Worm (Caenorhabditis elegans) whole organism, young adult: ENCODE data around the gene C52E4.12.

Experiments
- F10E7.11 ChIP-seq: sonication (generic microtip); optimal IDR thresholded peaks from 2 replicates; lab custom pipeline; 2017; ENCODE audit warnings: mild to moderate bottlenecking, missing genetic modification characterization, moderate library complexity, missing compliant biosample characterization
- F33H1.4 ChIP-seq: fragments of 200-800 bp; sonication (Bioruptor generic); IDR thresholded peaks from 2 replicates; pipeline ENCODE4 v1.3.6; 2022; ENCODE audit warnings: missing genetic modification reagents, missing genetic modification characterization, missing compliant biosample characterization
- K11D2.4 ChIP-seq: fragments of 200-800 bp; sonication (Bioruptor generic); IDR thresholded peaks from 2 replicates; pipeline ENCODE4 v1.3.6; 2022; ENCODE audit warnings: missing genetic modification reagents, missing genetic modification characterization, missing compliant biosample characterization
- Y53G8AR.9 ChIP-seq: fragments of 200-800 bp; sonication (Bioruptor generic); conservative IDR thresholded peaks from 2 replicates; pipeline ENCODE4 v1.3.6; 2022; ENCODE audit warnings: missing genetic modification reagents, missing genetic modification characterization, missing compliant biosample characterization
- Y56A3A.18 ChIP-seq: fragments of 200-800 bp; sonication (Bioruptor generic); IDR thresholded peaks from 2 replicates; pipeline ENCODE4 v1.3.6; 2022; ENCODE audit warnings: missing genetic modification reagents, missing genetic modification characterization, missing compliant biosample characterization
- ama-1 ChIP-seq, 3 experiments: fragments of 150-350 bp in 1 of 3; sonication (generic microtip) in 2 of 3; optimal IDR thresholded peaks; 2 replicates each; lab custom pipeline; 2014 to 2018; ENCODE audit warnings: missing biosample characterization in 2 of 3, missing genetic modification characterization in 2 of 3, missing genetic modification reagents in 2 of 3
- aptf-3 ChIP-seq: fragments of 200-800 bp; sonication (Bioruptor generic); IDR thresholded peaks from 2 replicates; pipeline ENCODE4 v1.3.6; 2022; ENCODE audit warnings: missing genetic modification characterization, missing compliant biosample characterization
- athp-1 ChIP-seq: sonication (generic microtip); optimal IDR thresholded peaks from 2 replicates; lab custom pipeline; 2017; ENCODE audit warnings: mild to moderate bottlenecking, missing genetic modification characterization, missing compliant biosample characterization
- bed-1 ChIP-seq: fragments of 200-800 bp; sonication (Bioruptor generic); IDR thresholded peaks from 2 replicates; pipeline ENCODE4 v1.3.6; 2022; ENCODE audit warnings: missing genetic modification reagents, missing genetic modification characterization, missing compliant biosample characterization
- cebp-2 ChIP-seq: fragments of 200-800 bp; sonication (Bioruptor generic); IDR thresholded peaks from 2 replicates; pipeline ENCODE4 v1.3.6; 2022; ENCODE audit warnings: missing genetic modification characterization, missing compliant biosample characterization
- ceh-27 ChIP-seq: fragments of 200-800 bp; sonication (Bioruptor generic); optimal IDR thresholded peaks from 2 replicates; lab custom pipeline; 2018; ENCODE audit warnings: mild to moderate bottlenecking, missing genetic modification characterization, moderate library complexity, missing compliant biosample characterization
- ceh-91 ChIP-seq: fragments of 200-800 bp; sonication (Bioruptor generic); IDR thresholded peaks from 2 replicates; pipeline ENCODE4 v1.3.6; 2022; ENCODE audit warnings: missing genetic modification reagents, missing genetic modification characterization, missing compliant biosample characterization
- dox-1 ChIP-seq: fragments of 200-800 bp; sonication (Bioruptor generic); IDR thresholded peaks from 2 replicates; pipeline ENCODE4 v1.3.6; 2022; ENCODE audit warnings: missing genetic modification reagents, missing genetic modification characterization, missing compliant biosample characterization
- dpl-1 ChIP-seq: fragments of 150-350 bp; optimal IDR thresholded peaks from 2 replicates; lab custom pipeline; 2014; ENCODE audit warnings: missing biosample characterization, missing genetic modification reagents, missing genetic modification characterization
- efl-1 ChIP-seq: fragments of 150-350 bp; optimal IDR thresholded peaks from 2 replicates; lab custom pipeline; 2014; ENCODE audit warnings: missing biosample characterization, missing genetic modification reagents, missing genetic modification characterization
- egrh-3 ChIP-seq: fragments of 200-800 bp; sonication (Bioruptor generic); IDR thresholded peaks from 2 replicates; pipeline ENCODE4 v1.3.6; 2022; ENCODE audit warnings: missing genetic modification reagents, missing genetic modification characterization, missing compliant biosample characterization
- lag-1 ChIP-seq: fragments of 200-800 bp; sonication (Bioruptor generic); IDR thresholded peaks from 2 replicates; pipeline ENCODE4 v1.3.6; 2022; ENCODE audit warnings: missing genetic modification reagents, missing genetic modification characterization, missing compliant biosample characterization
- let-526 ChIP-seq: fragments of 200-800 bp; sonication (Bioruptor generic); IDR thresholded peaks from 2 replicates; pipeline ENCODE4 v1.3.6; 2022; ENCODE audit warnings: missing genetic modification reagents, missing genetic modification characterization, missing compliant biosample characterization
- lin-26 ChIP-seq: fragments of 200-800 bp; sonication (Bioruptor generic); IDR thresholded peaks from 2 replicates; pipeline ENCODE4 v1.3.6; 2022; ENCODE audit warnings: missing genetic modification reagents, missing genetic modification characterization, missing compliant biosample characterization
- lin-40 ChIP-seq: sonication (generic microtip); optimal IDR thresholded peaks from 2 replicates; lab custom pipeline; 2016; ENCODE audit warnings: missing genetic modification characterization, mild to moderate bottlenecking, missing compliant biosample characterization, missing genotype, missing genetic modification reagents
- lin-54 ChIP-seq: fragments of 200-800 bp; sonication (Bioruptor generic); optimal IDR thresholded peaks from 2 replicates; lab custom pipeline; 2018; ENCODE audit warnings: mild to moderate bottlenecking, missing genetic modification characterization, missing compliant biosample characterization
- lsl-1 ChIP-seq: fragments of 200-800 bp; sonication (Bioruptor generic); optimal IDR thresholded peaks from 2 replicates; lab custom pipeline; 2018; ENCODE audit warnings: mild to moderate bottlenecking, missing genetic modification characterization, moderate library complexity, missing compliant biosample characterization
- madf-10 ChIP-seq: sonication (generic microtip); optimal IDR thresholded peaks from 2 replicates; lab custom pipeline; 2016; ENCODE audit warnings: mild to moderate bottlenecking, missing genetic modification characterization, missing compliant biosample characterization
- mcd-1 ChIP-seq: fragments of 200-800 bp; sonication (Bioruptor generic); IDR thresholded peaks from 2 replicates; pipeline ENCODE4 v1.3.6; 2022; ENCODE audit warnings: missing genetic modification reagents, missing genetic modification characterization, missing compliant biosample characterization
- mes-4 ChIP-seq: sonication (generic microtip); optimal IDR thresholded peaks from 2 replicates; lab custom pipeline; 2016; ENCODE audit warnings: missing genotype, missing genetic modification characterization, missing compliant biosample characterization
- mxl-1 ChIP-seq: sonication (generic microtip); optimal IDR thresholded peaks from 2 replicates; lab custom pipeline; 2016; ENCODE audit warnings: missing genetic modification characterization, missing compliant biosample characterization
- nfya-1 ChIP-seq: sonication (generic microtip); optimal IDR thresholded peaks from 2 replicates; lab custom pipeline; 2017; ENCODE audit warnings: antibody characterized with exemption, missing compliant biosample characterization, missing genetic modification characterization, borderline replicate concordance; ENCODE audit not compliant: insufficient read depth
- nfyb-1 ChIP-seq: fragments of 200-800 bp; sonication (Bioruptor generic); IDR thresholded peaks from 2 replicates; pipeline ENCODE4 v1.3.6; 2022; ENCODE audit warnings: missing genetic modification reagents, missing genetic modification characterization, missing compliant biosample characterization
- nhr-80 ChIP-seq: sonication (generic microtip); optimal IDR thresholded peaks from 2 replicates; lab custom pipeline; 2016; ENCODE audit warnings: missing genetic modification characterization, missing compliant biosample characterization
- pbrm-1 ChIP-seq: fragments of 200-800 bp; sonication (Bioruptor generic); IDR thresholded peaks from 2 replicates; pipeline ENCODE4 v1.3.6; 2022; ENCODE audit warnings: missing genetic modification reagents, missing genetic modification characterization, missing compliant biosample characterization
- rcor-1 ChIP-seq: fragments of 200-800 bp; sonication (Bioruptor generic); IDR thresholded peaks from 2 replicates; pipeline ENCODE4 v1.3.6; 2022; ENCODE audit warnings: missing genetic modification reagents, missing genetic modification characterization, missing compliant biosample characterization
- repo-1 ChIP-seq: sonication (generic microtip); optimal IDR thresholded peaks from 2 replicates; lab custom pipeline; 2017; ENCODE audit warnings: mild to moderate bottlenecking, missing genetic modification characterization, missing compliant biosample characterization
- rpc-1 ChIP-seq, 2 experiments: fragments of 150-350 bp in 1 of 2; sonication (generic microtip) in 1 of 2; optimal IDR thresholded peaks; 2 replicates each; lab custom pipeline; 2014 to 2018; ENCODE audit warnings: missing biosample characterization in 1 of 2, missing genetic modification characterization in 1 of 2, missing genetic modification reagents in 1 of 2, missing genotype in 1 of 2
- sdz-38 ChIP-seq: sonication (generic microtip); optimal IDR thresholded peaks from 2 replicates; lab custom pipeline; 2016; ENCODE audit warnings: missing genotype, missing genetic modification characterization, missing compliant biosample characterization
- sea-2 ChIP-seq: fragments of 200-800 bp; sonication (Bioruptor generic); IDR thresholded peaks from 2 replicates; pipeline ENCODE4 v1.3.6; 2022; ENCODE audit warnings: missing genetic modification characterization, missing compliant biosample characterization
- somi-1 ChIP-seq: fragments of 200-800 bp; sonication (Bioruptor generic); optimal IDR thresholded peaks from 2 replicates; lab custom pipeline; 2018; ENCODE audit warnings: mild to moderate bottlenecking, missing genetic modification characterization, missing compliant biosample characterization
- sptf-2 ChIP-seq: fragments of 200-800 bp; sonication (Bioruptor generic); optimal IDR thresholded peaks from 2 replicates; lab custom pipeline; 2018; ENCODE audit warnings: mild to moderate bottlenecking, missing genetic modification characterization, missing compliant biosample characterization
- tbp1 ChIP-seq: fragments of 200-800 bp; sonication (Bioruptor generic); optimal IDR thresholded peaks from 2 replicates; lab custom pipeline; 2018; ENCODE audit warnings: mild to moderate bottlenecking, missing genetic modification characterization, missing compliant biosample characterization
- zfh-2 ChIP-seq: fragments of 200-800 bp; sonication (Bioruptor generic); conservative IDR thresholded peaks from 2 replicates; pipeline ENCODE4 v1.3.6; 2022; ENCODE audit warnings: missing genetic modification reagents, missing genetic modification characterization, missing compliant biosample characterization
- ztf-18 ChIP-seq: sonication (generic microtip); optimal IDR thresholded peaks from 2 replicates; lab custom pipeline; 2016; ENCODE audit warnings: missing genotype, mild to moderate bottlenecking, missing genetic modification characterization, missing compliant biosample characterization
- ztf-25 ChIP-seq: fragments of 200-800 bp; sonication (Bioruptor generic); IDR thresholded peaks from 2 replicates; pipeline ENCODE4 v1.3.6; 2022; ENCODE audit warnings: missing genetic modification reagents, missing genetic modification characterization, missing compliant biosample characterization
- ztf-26 ChIP-seq: sonication (generic microtip); optimal IDR thresholded peaks from 2 replicates; lab custom pipeline; 2017; ENCODE audit warnings: missing genetic modification characterization, missing compliant biosample characterization
- ztf-3 ChIP-seq: fragments of 200-800 bp; sonication (Bioruptor generic); optimal IDR thresholded peaks from 2 replicates; lab custom pipeline; 2018; ENCODE audit warnings: mild to moderate bottlenecking, missing genetic modification characterization, missing compliant biosample characterization
- ztf-6 ChIP-seq: fragments of 200-800 bp; sonication (Bioruptor generic); IDR thresholded peaks from 2 replicates; pipeline ENCODE4 v1.3.6; 2022; ENCODE audit warnings: missing genetic modification reagents, missing genetic modification characterization, missing compliant biosample characterization

The C52E4.12 gene

DNA sequence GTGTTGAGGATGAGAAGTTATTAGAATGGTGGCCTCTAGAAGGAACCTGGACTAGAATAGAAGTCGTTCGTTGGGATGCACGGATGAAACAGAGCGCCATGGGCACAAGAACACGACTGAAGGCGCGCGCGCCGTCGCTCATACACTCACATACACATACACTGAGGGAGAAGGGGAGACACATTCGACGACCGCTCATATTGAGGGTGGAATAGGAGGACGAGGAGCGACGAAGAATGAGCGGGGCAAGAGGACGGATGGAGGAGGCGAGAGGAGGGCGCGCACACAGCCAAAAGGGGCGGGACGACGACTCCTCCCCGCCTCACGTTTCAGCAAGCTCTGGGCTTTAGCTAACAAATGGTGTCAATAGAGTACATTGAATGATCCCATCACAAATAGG lies 42.8 kb downstream of the C52E4.12 start:
- TF ChIP-seq let-526 (GFP tag; lab: Robert Waterston, UW) (no peak), egrh-3 (GFP tag; lab: Robert Waterston, UW) (peak; percentile 63; the same call in 1 of the 2 replicates), ztf-3 (GFP tag; lab: Kevin White, UChicago) (no peak), bed-1 (GFP tag; lab: Robert Waterston, UW) (no peak), rpc-1 (optimal IDR thresholded peaks at IDR 0.05; lab: Kevin White, UChicago) (no peak), rpc-1 (tag; optimal IDR thresholded peaks at IDR 0.05; lab: Kevin White, UChicago) (no peak), somi-1 (GFP tag; lab: Kevin White, UChicago) (no peak), ama-1 (optimal IDR thresholded peaks at IDR 0.05; lab: Kevin White, UChicago) (peak; percentile 57), ama-1 (GFP tag; optimal IDR thresholded peaks at IDR 0.05; lab: Kevin White, UChicago) (no peak), sptf-2 (GFP tag; lab: Kevin White, UChicago) (peak; percentile 60), ztf-18 (tag; lab: Kevin White, UChicago) (peak; percentile 20), zfh-2 (peak; percentile 95), mcd-1 (GFP tag; lab: Robert Waterston, UW) (peak; percentile 42), athp-1 (no peak), rcor-1 (0 out of 2 replicates have a peak, but pooled peaks have one; percentile 25)

DNA sequence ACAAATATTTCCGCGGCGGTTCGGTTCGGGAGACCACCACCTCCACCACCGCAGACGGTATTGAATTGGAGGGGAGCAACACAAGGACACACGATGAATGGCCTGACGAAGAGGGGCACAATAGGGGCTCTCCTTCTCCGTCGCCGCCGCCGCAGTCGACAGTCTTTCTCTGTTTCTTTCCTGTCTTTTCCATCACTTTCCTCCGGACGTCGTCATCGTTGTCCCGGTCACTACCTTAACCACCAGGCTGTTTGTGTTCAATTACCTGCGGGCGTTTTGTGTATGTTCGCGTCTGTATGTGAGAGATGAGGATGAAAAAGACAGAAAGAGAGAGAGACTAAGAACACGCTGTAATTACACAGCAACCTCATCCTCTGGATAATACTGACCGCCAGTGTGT lies 43.8 kb downstream of the C52E4.12 start:
- TF ChIP-seq nfyb-1 (GFP tag; lab: Robert Waterston, UW): 0 out of 2 replicates have a peak, but pooled peaks have one; percentile 25
- TF ChIP-seq mcd-1 (GFP tag; lab: Robert Waterston, UW): 0 out of 2 replicates have a peak, but pooled peaks have one; percentile 23
- TF ChIP-seq zfh-2: peak; percentile 84
- 0 out of 2 replicates have a peak, but pooled peaks have one; percentile 40 for TF ChIP-seq cebp-2 (GFP tag; lab: Robert Waterston, UW)
- TF ChIP-seq mes-4: no peak

DNA sequence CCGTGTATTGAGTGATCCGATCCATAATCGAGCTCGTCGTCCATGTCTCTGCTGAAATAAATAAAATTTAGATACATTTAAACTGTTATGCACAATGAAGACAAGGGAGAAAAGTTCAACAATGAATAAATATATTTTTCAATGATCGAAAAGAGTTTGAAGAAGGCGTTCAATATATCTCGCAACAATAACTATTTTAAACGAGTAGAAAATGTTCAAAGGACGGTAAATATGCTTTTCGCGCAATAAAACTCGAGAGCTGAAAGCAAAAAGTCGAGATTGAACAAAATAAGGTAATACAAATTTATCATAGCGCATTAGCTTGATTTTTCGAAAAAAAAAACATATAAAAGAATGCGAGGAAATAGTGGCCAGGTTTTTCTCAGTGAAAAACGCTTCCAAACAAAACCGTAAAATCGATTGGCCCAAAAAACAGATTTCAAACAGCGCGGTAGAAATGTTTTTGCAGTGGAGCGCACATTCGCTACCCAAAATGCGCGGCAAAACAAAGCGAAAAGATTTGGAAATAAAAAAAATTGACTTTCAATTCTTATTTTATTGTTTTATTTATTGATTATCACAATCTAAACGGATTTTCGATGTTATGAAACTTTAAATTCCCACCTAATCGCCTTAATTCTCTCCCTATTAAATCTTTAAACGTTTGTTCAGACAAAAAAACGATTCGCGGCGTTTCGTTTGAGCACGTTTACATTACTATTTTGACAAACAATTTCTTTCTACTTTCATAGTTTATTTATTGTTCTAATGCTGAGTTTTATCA lies 45.1 kb downstream of the C52E4.12 start, which contains the start of the genes kup-1 and F10C2.4:
Gene kup-1, minus strand, starts transcription at position 51 of the 784 bp plus-strand sequence.
Gene F10C2.4, plus strand, starts transcription at position 734 of the 784 bp plus-strand sequence.
- TF ChIP-seq nfya-1 (tag; lab: Kevin White, UChicago) (no peak), tbp1 (GFP tag; lab: Kevin White, UChicago) (no peak), ztf-25 (GFP tag; lab: Robert Waterston, UW) (no peak), K11D2.4 (GFP tag; lab: Robert Waterston, UW) (no peak), ztf-18 (tag; lab: Kevin White, UChicago) (no peak), lag-1 (GFP tag; lab: Robert Waterston, UW) (no peak), dpl-1 (GFP tag; lab: Kevin White, UChicago) (peak; percentile 81), efl-1 (GFP tag; lab: Kevin White, UChicago) (peak; percentile 86), F10E7.11 (tag; lab: Kevin White, UChicago) (no peak), lsl-1 (GFP tag; lab: Kevin White, UChicago) (peak; percentile 21), pbrm-1 (GFP tag; lab: Robert Waterston, UW) (no peak), lin-40 (tag; lab: Kevin White, UChicago) (no peak), Y53G8AR.9 (GFP tag; lab: Robert Waterston, UW) (no peak), aptf-3 (no peak), lin-26 (GFP tag; lab: Robert Waterston, UW) (no peak), mcd-1 (GFP tag; lab: Robert Waterston, UW) (peak; percentile 85), F33H1.4 (GFP tag; lab: Robert Waterston, UW) (peak; percentile 11; the same call in 1 of the 2 replicates), sea-2 (GFP tag; lab: Robert Waterston, UW) (no peak), Y56A3A.18 (GFP tag; lab: Robert Waterston, UW) (no peak), athp-1 (peak; percentile 14), ceh-91 (GFP tag; lab: Robert Waterston, UW) (no peak), nhr-80 (tag; lab: Kevin White, UChicago) (no peak), madf-10 (tag; lab: Kevin White, UChicago) (no peak), lin-54 (GFP tag; lab: Kevin White, UChicago) (peak; percentile 88), mxl-1 (tag; lab: Kevin White, UChicago) (no peak), dox-1 (peak; percentile 44; the same call in 1 of the 2 replicates), ceh-27 (GFP tag; lab: Kevin White, UChicago) (no peak), ztf-26 (tag; lab: Kevin White, UChicago) (no peak), ztf-6 (GFP tag; lab: Robert Waterston, UW) (no peak), repo-1 (tag; lab: Kevin White, UChicago) (no peak), sdz-38 (no peak), bed-1 (GFP tag; lab: Robert Waterston, UW) (no peak)
